Worm (Caenorhabditis elegans) whole organism, L4/young adult: ENCODE measurements around the gene spsb-2.

Source experiments
- W03F9.2 ChIP-seq: fragments of 150-350 bp; optimal IDR thresholded peaks from 2 replicates; lab custom pipeline; 2014; ENCODE audit warnings: missing biosample characterization, missing genetic modification characterization
- dao-5 ChIP-seq: sonication (generic microtip); optimal IDR thresholded peaks from 2 replicates; lab custom pipeline; 2016; ENCODE audit warnings: missing genotype, missing genetic modification characterization, moderate library complexity, missing compliant biosample characterization
- him-1 ChIP-seq: sonication (generic microtip); optimal IDR thresholded peaks from 2 replicates; lab custom pipeline; 2016; ENCODE audit warnings: missing genotype, missing genetic modification reagents, missing genetic modification characterization, missing compliant biosample characterization

spsb-2 gene

ce11 chrII:15268195-15268594 lies 38.1 kb downstream of the spsb-2 start, which contains the start of gene rga-9:
Gene rga-9 (plus strand): TSS chrII:15268210.
- TF ChIP-seq dao-5 (tag; lab: Kevin White, UChicago) (no peak), W03F9.2 (no peak), him-1 (tag; lab: Kevin White, UChicago) (no peak)

- TF ChIP-seq dao-5 (tag; lab: Kevin White, UChicago) (no peak), him-1 (tag; lab: Kevin White, UChicago) (no peak), W03F9.2 (no peak)
These were observed 42.8 kb downstream of the spsb-2 start for ce11 chrII:15272962-15273361.
